Worm (Caenorhabditis elegans) whole organism, early embryonic: ENCODE data around the gene F15H10.9.

Experiments
- hmbx-1 ChIP-seq: sonication (generic microtip); optimal IDR thresholded peaks from 2 replicates; lab custom pipeline; 2016; ENCODE audit warnings: mild to moderate bottlenecking, missing genetic modification characterization, missing compliant biosample characterization
- pes-1 ChIP-seq: fragments of 200-800 bp; sonication (Bioruptor generic); IDR thresholded peaks from 2 replicates; pipeline ENCODE4 v1.3.6; 2022; ENCODE audit warnings: missing genetic modification reagents, missing genetic modification characterization, missing compliant biosample characterization

DNA sequence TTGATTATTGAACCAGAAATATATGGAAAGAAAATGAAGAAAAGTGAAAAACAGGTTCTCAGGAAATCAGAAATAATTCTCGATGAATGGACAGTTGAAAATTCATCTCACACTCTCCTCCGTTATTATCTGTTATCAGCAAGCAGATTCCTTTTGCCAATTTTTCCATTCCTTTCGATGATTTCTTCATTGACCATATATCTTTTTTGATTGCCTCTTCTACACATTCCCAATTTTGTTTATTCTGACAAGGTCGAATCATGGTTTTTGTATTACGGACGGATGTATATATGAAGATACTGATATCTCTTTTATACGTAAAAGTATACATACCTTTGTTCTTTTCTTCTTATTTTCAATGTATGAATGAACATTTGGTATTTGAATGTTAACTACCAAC is 46.2 kb upstream of the F15H10.9 start:
- TF ChIP-seq hmbx-1 (tag; lab: Kevin White, UChicago) (no peak), pes-1 (no peak)
